Fruit fly (Drosophila melanogaster): ENCODE measurements around the gene GstD4.

GstD4 gene

dm6 chr3R:12398620-12399247 is 24.8 kb downstream of the GstD4 start, which contains the start of gene Cyp9f3:
Gene Cyp9f3 (minus strand): TSS chr3R:12398929.
- TF ChIP-seq pan (optimal IDR thresholded peaks at IDR 0.05) (no peak), Dll (optimal IDR thresholded peaks at IDR 0.05) (no peak), CG8478 (optimal IDR thresholded peaks at IDR 0.05) (no peak)

dm6 chr3R:12401672-12402296 is 27.9 kb downstream of the GstD4 start, which contains the start of gene DNAlig3:
Gene DNAlig3 (minus strand): TSS chr3R:12401839.
- TF ChIP-seq CG8478 (optimal IDR thresholded peaks at IDR 0.05) (no peak), Dll (optimal IDR thresholded peaks at IDR 0.05) (no peak), pan (optimal IDR thresholded peaks at IDR 0.05) (no peak), usp (GFP tag; optimal IDR thresholded peaks at IDR 0.05) (no peak), EcR (GFP tag; optimal IDR thresholded peaks at IDR 0.05) (no peak), psq (optimal IDR thresholded peaks at IDR 0.05) (no peak)

dm6 chr3R:12402935-12403334 is 29.0 kb downstream of the GstD4 start:
- no peak for TF ChIP-seq usp (GFP tag; optimal IDR thresholded peaks at IDR 0.05)
- no peak for TF ChIP-seq Dll (optimal IDR thresholded peaks at IDR 0.05)

DNA sequence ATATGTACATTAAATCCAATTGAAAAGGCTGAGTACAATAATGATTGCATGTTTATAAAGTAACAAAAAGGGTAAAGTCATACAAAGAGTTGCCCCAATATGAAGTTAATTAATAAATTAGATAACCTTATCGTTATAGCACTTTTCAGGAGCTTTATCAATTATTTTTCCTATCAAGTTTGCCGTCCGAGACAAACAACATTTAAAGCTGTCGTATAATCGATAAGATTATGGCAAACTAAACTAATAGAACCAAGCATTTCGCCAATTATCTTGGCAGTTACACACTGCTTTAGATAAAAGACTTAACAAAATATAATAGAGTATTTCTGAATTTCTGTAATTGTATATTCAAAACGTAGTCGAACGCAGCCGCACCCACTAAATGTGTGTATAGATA is 31.2 kb downstream of the GstD4 start:
- no peak for TF ChIP-seq psq (optimal IDR thresholded peaks at IDR 0.05)
- TF ChIP-seq pan (optimal IDR thresholded peaks at IDR 0.05): no peak
- no peak for TF ChIP-seq EcR (GFP tag; optimal IDR thresholded peaks at IDR 0.05)
- TF ChIP-seq Dll (optimal IDR thresholded peaks at IDR 0.05): no peak
- no peak for TF ChIP-seq usp (GFP tag; optimal IDR thresholded peaks at IDR 0.05)
- TF ChIP-seq CG8478 (optimal IDR thresholded peaks at IDR 0.05): no peak

dm6 chr3R:12405928-12406234 is 32.0 kb downstream of the GstD4 start, which contains the start of gene Cyp9f2:
Gene Cyp9f2 (minus strand): TSS chr3R:12406028.
- TF ChIP-seq pan (optimal IDR thresholded peaks at IDR 0.05): no peak
- no peak for TF ChIP-seq psq (optimal IDR thresholded peaks at IDR 0.05)
- no peak for TF ChIP-seq EcR (GFP tag; optimal IDR thresholded peaks at IDR 0.05)

- TF ChIP-seq psq (optimal IDR thresholded peaks at IDR 0.05): no peak
Observed at dm6 chr3R:12406235-12407196, 32.6 kb downstream of the GstD4 start, which contains the start of gene CG5167. Gene CG5167 (plus strand): TSS chr3R:12406532.

DNA sequence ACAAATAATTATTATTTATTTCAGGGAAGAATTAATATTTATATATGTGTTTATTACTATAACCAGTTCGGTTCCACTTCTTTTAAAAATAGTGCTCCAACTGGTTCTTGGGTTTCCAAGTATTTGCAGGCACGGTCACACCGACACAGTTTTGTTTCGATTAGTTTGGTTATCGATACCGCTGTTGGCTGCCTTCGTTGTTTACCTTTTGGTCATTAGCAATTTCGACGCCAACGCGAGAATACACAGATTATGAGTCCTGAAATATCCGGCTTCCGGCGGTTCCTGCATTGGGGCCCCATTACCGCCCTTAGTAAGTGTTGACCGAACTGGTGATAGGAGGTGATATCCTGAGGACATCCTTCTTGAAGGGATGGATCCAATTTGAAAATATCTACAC is 34.3 kb downstream of the GstD4 start, which contains the start of gene CG5196:
CG5196 (plus strand) TSS at position 157 of the 400 bp plus-strand sequence.
- TF ChIP-seq usp (GFP tag; optimal IDR thresholded peaks at IDR 0.05): no peak
- TF ChIP-seq psq (optimal IDR thresholded peaks at IDR 0.05): no peak
- TF ChIP-seq CG8478 (optimal IDR thresholded peaks at IDR 0.05): no peak
- TF ChIP-seq EcR (GFP tag; optimal IDR thresholded peaks at IDR 0.05): no peak

DNA sequence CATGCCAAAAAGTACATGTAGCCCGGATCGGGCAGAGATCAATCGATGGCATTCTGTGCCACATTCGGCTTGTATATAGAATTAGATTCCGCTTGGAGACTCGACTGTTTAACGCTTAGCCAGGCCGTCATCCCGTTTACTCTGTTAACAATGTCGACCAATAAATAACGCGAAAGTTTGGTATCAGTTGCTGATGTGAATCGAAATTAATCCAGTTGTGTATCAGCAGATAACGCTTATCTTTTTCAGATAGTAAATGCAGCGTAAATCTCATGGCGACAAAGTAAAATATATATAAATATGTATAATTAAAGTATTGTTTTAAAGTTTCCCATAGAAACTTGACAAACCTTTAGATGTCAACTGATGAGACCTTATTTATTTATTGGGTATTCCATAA is 37.5 kb downstream of the GstD4 start:
- no peak for TF ChIP-seq psq (optimal IDR thresholded peaks at IDR 0.05)
- no peak for TF ChIP-seq CG8478 (optimal IDR thresholded peaks at IDR 0.05)
- TF ChIP-seq pan (optimal IDR thresholded peaks at IDR 0.05): no peak
- no peak for TF ChIP-seq EcR (GFP tag; optimal IDR thresholded peaks at IDR 0.05)
- no peak for TF ChIP-seq Dll (optimal IDR thresholded peaks at IDR 0.05)
- TF ChIP-seq usp (GFP tag; optimal IDR thresholded peaks at IDR 0.05): no peak

DNA sequence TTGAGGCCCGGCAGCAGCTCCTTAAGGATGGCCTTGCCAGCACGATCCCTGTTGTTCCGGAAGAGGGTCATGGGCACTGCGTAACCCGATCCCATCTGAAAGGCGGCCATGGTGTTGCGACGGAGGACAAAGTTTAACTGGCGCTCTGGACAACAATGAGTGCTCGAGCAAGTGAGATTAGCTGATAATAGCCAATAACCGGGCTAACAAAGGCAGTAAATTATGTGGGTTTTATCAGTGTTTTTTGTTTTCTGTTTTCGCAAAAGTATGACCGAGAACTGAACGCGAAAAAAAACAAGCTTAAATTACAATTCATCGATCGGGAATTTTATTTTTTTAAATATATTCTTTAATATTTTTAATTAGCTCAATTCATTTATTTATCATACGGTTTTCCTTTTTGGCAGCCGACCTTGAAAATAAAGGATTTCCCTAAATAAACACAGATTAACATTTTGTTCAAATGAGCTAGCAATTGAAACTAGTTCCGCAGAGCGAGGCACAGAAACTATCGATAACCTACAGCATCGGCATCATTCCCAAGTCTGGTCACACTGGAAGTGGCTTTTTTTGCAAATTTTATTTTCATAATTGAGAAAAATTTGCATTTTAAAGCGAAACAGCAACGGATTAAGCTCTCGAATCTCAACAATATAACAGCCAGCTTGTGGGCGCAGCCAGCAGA is 39.5 kb downstream of the GstD4 start, which contains the start of the genes Dip-C and pps:
Dip-C (minus strand) TSS at position 486 of the 685 bp plus-strand sequence.
pps (plus strand) TSS at position 555 of the 685 bp plus-strand sequence.
- TF ChIP-seq EcR (GFP tag; optimal IDR thresholded peaks at IDR 0.05): no peak
- TF ChIP-seq CG8478 (optimal IDR thresholded peaks at IDR 0.05): no peak
- no peak for TF ChIP-seq pan (optimal IDR thresholded peaks at IDR 0.05)
- TF ChIP-seq psq (optimal IDR thresholded peaks at IDR 0.05): no peak
- TF ChIP-seq usp (GFP tag; optimal IDR thresholded peaks at IDR 0.05): no peak
- no peak for TF ChIP-seq Dll (optimal IDR thresholded peaks at IDR 0.05)

DNA sequence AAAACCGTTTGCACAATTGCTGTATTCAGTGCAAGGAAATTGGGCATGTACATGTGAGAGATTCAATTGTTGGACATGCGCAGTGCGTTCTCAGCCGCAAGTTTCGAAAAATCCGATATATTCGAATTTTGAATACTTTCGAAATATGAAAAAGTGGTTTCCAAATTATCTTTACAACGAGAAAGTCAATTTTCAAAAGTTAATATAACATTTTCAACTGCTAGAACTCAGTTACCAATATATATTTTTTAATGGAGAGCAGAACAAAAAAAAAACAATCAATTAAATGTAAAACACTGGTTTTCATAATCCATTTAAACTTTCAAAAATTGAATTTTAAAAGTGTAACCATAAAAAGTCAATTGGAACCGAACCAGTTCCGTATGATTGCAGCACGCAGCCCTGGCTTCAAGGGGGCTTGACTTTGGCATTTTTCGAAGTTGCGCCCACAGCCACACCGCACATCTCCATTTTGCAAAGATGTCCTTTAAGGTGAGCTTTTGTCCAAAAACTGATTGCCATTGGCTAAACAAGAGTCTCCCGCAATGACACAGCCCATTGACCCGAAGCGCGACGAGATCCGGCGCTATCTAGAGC is 48.6 kb downstream of the GstD4 start, which contains the start of the genes Scgbeta and CG17202:
Scgbeta (minus strand) TSS at position 51 of the 597 bp plus-strand sequence.
CG17202 (plus strand) TSS at position 390 of the 597 bp plus-strand sequence.
- TF ChIP-seq Dll (optimal IDR thresholded peaks at IDR 0.05) (no peak), EcR (GFP tag; optimal IDR thresholded peaks at IDR 0.05) (no peak), usp (GFP tag; optimal IDR thresholded peaks at IDR 0.05) (no peak), CG8478 (optimal IDR thresholded peaks at IDR 0.05) (no peak), pan (optimal IDR thresholded peaks at IDR 0.05) (no peak), psq (optimal IDR thresholded peaks at IDR 0.05) (no peak)

DNA sequence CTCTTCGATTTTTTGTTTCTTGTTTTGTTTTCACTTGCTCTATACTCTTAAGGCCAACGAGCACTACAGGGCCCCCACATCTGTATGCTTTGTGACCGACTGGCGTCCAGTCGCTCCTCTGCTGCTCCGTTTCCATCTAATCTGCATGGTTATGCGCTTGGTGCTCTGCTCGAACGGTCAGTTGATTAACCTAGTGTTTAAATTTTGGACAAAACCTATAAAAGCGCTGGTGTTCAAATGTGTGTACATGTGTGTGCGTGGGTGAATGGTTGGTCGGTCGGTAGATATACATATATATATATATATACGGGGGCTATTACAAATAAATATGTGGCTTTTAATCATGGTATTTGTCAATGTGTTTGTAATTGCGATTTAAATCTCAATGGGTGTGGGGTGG is 50.1 kb downstream of the GstD4 start:
- TF ChIP-seq pan (optimal IDR thresholded peaks at IDR 0.05): no peak
- TF ChIP-seq EcR (GFP tag; optimal IDR thresholded peaks at IDR 0.05): no peak
- no peak for TF ChIP-seq psq (optimal IDR thresholded peaks at IDR 0.05)
- TF ChIP-seq CG8478 (optimal IDR thresholded peaks at IDR 0.05): no peak
- TF ChIP-seq Dll (optimal IDR thresholded peaks at IDR 0.05): no peak
- no peak for TF ChIP-seq usp (GFP tag; optimal IDR thresholded peaks at IDR 0.05)
